Worm (Caenorhabditis elegans): ENCODE results near the gene atp-4.

- no peak for TF ChIP-seq ets-7 (tag; optimal IDR thresholded peaks at IDR 0.05)
- no peak for TF ChIP-seq sea-1 (GFP tag; conservative IDR thresholded peaks at IDR 0.05)
- no peak for TF ChIP-seq tra-4 (tag; optimal IDR thresholded peaks at IDR 0.05)
- TF ChIP-seq ama-1 (optimal IDR thresholded peaks at IDR 0.05) = no peak
- no peak for TF ChIP-seq hnd-1 (tag; optimal IDR thresholded peaks at IDR 0.05)
- TF ChIP-seq tbx-37 (GFP tag; conservative IDR thresholded peaks at IDR 0.05) = no peak
- no peak for TF ChIP-seq tbx-11 (GFP tag; IDR thresholded peaks at IDR 0.05)
- no peak for TF ChIP-seq ceh-13 (GFP tag; optimal IDR thresholded peaks at IDR 0.05)
- TF ChIP-seq aly-1 (tag; optimal IDR thresholded peaks at IDR 0.05) = no peak
- no peak for TF ChIP-seq ceh-36 (tag; optimal IDR thresholded peaks at IDR 0.05)
- TF ChIP-seq pes-1 (GFP tag; IDR thresholded peaks at IDR 0.05) = no peak
- TF ChIP-seq B0310.2 (tag; optimal IDR thresholded peaks at IDR 0.05) = no peak
These were observed 21.4 kb upstream of the atp-4 start, which contains the start of gene fbxa-196 for ce11 chrV:6448356-6448755.

All from whole organism, early embryonic.